Worm (Caenorhabditis elegans) whole organism, L1 larva: Measurements from ENCODE around the gene ZK185.4.

Source experiments
- C16A3.4 ChIP-seq: fragments of 150-350 bp; optimal IDR thresholded peaks from 2 replicates; lab custom pipeline; 2014; ENCODE audit warnings: missing biosample characterization, missing genetic modification characterization
- C34B4.2 ChIP-seq: sonication (generic microtip); optimal IDR thresholded peaks from 2 replicates; lab custom pipeline; 2017; ENCODE audit warnings: mild to moderate bottlenecking, missing genetic modification characterization, missing compliant biosample characterization
- aha-1 ChIP-seq: fragments of 150-350 bp; optimal IDR thresholded peaks from 2 replicates; lab custom pipeline; 2014; ENCODE audit warnings: missing biosample characterization, missing genetic modification characterization
- alr-1 ChIP-seq: fragments of 200-800 bp; sonication (Bioruptor generic); optimal IDR thresholded peaks from 2 replicates; lab custom pipeline; 2018; ENCODE audit warnings: borderline replicate concordance, mild to moderate bottlenecking, missing genetic modification characterization, missing compliant biosample characterization
- aly-2 ChIP-seq: fragments of 150-350 bp; optimal IDR thresholded peaks from 2 replicates; lab custom pipeline; 2014; ENCODE audit warnings: missing biosample characterization, missing genetic modification characterization
- ceh-8 ChIP-seq: fragments of 200-800 bp; sonication (Bioruptor generic); optimal IDR thresholded peaks from 2 replicates; lab custom pipeline; 2018; ENCODE audit warnings: mild to moderate bottlenecking, missing genetic modification characterization, moderate library complexity, missing compliant biosample characterization
- ceh-82 ChIP-seq, 3 experiments: fragments of 150-350 bp in 1 of 3; sonication (generic microtip) in 2 of 3; optimal IDR thresholded peaks; 2 replicates each; lab custom pipeline; 2014 to 2017; ENCODE audit warnings: missing biosample characterization in 3 of 3, missing genetic modification characterization in 3 of 3
- ceh-88 ChIP-seq: fragments of 200-800 bp; sonication (Bioruptor generic); IDR thresholded peaks from 2 replicates; pipeline ENCODE4 v1.3.6; 2022; ENCODE audit warnings: missing genetic modification characterization, missing compliant biosample characterization
- ces-1 ChIP-seq: fragments of 150-350 bp; optimal IDR thresholded peaks from 2 replicates; lab custom pipeline; 2014; ENCODE audit warnings: missing biosample characterization, missing genetic modification reagents, missing genetic modification characterization
- dpl-1 ChIP-seq, 3 experiments: fragments of 150-350 bp in 2 of 3; sonication (generic microtip) in 1 of 3; optimal IDR thresholded peaks; 2 replicates each; lab custom pipeline; 2014 to 2017; ENCODE audit warnings: missing biosample characterization in 3 of 3, missing genetic modification characterization in 3 of 3, missing genetic modification reagents in 3 of 3
- efl-1 ChIP-seq, 4 experiments: fragments of 150-350 bp; optimal IDR thresholded peaks in 3 of 4; peaks in 1 of 4; 1 replicate in 1 of 4; 2 replicates in 3 of 4; lab custom pipeline; 2014; ENCODE audit warnings: missing biosample characterization in 2 of 4, missing genetic modification characterization in 2 of 4, missing genetic modification reagents in 2 of 4
- egl-13 ChIP-seq: sonication (generic microtip); optimal IDR thresholded peaks from 2 replicates; lab custom pipeline; 2016; ENCODE audit warnings: missing genotype, missing genetic modification reagents, missing genetic modification characterization, missing compliant biosample characterization
- elt-3 ChIP-seq, 6 experiments: fragments of 150-350 bp in 1 of 6; sonication (generic microtip); optimal IDR thresholded peaks; 2 replicates each; lab custom pipeline; 2017 to 2018; ENCODE audit warnings: missing biosample characterization in 6 of 6, missing genetic modification characterization in 6 of 6, inconsistent platforms in 1 of 6
- fkh-4 ChIP-seq: sonication (generic microtip); optimal IDR thresholded peaks from 2 replicates; lab custom pipeline; 2016; ENCODE audit warnings: missing compliant biosample characterization, missing genetic modification characterization, borderline replicate concordance
- fos-1 ChIP-seq: fragments of 150-350 bp; optimal IDR thresholded peaks from 2 replicates; lab custom pipeline; 2014; ENCODE audit warnings: missing biosample characterization, missing genetic modification characterization
- grh-1 ChIP-seq: fragments of 200-800 bp; sonication (Bioruptor generic); IDR thresholded peaks from 2 replicates; pipeline ENCODE4 v1.3.6; 2022; ENCODE audit warnings: missing genetic modification reagents, missing genetic modification characterization, missing compliant biosample characterization
- isw-1 ChIP-seq: fragments of 200-800 bp; sonication (Bioruptor generic); IDR thresholded peaks from 2 replicates; pipeline ENCODE4 v1.3.6; 2022; ENCODE audit warnings: missing genetic modification characterization, missing compliant biosample characterization
- lin-15B ChIP-seq: fragments of 150-350 bp; sonication (generic microtip); optimal IDR thresholded peaks from 3 replicates; lab custom pipeline; 2014; ENCODE audit warnings: missing biosample characterization, missing genetic modification characterization
- lin-39 ChIP-seq: fragments of 150-350 bp; optimal IDR thresholded peaks from 2 replicates; lab custom pipeline; 2014; ENCODE audit warnings: missing biosample characterization, missing genetic modification reagents, missing genetic modification characterization
- lsy-2 ChIP-seq, 2 experiments: fragments of 150-350 bp; optimal IDR thresholded peaks; 2 replicates each; lab custom pipeline; 2014; ENCODE audit warnings: missing biosample characterization in 2 of 2, missing genetic modification characterization in 2 of 2
- mab-9 ChIP-seq: fragments of 200-800 bp; sonication (Bioruptor generic); IDR thresholded peaks from 2 replicates; pipeline ENCODE4 v1.3.6; 2022; ENCODE audit warnings: missing genetic modification reagents, missing genetic modification characterization, missing compliant biosample characterization
- mef-2 ChIP-seq: fragments of 150-350 bp; optimal IDR thresholded peaks from 2 replicates; lab custom pipeline; 2014; ENCODE audit warnings: missing biosample characterization, missing genetic modification characterization
- nhr-11 ChIP-seq: fragments of 150-350 bp; optimal IDR thresholded peaks from 2 replicates; lab custom pipeline; 2014; ENCODE audit warnings: missing biosample characterization, missing genetic modification characterization
- nhr-19 ChIP-seq: fragments of 200-800 bp; sonication (Bioruptor generic); conservative IDR thresholded peaks from 2 replicates; pipeline ENCODE4 v1.3.6; 2022; ENCODE audit warnings: missing genetic modification characterization, missing compliant biosample characterization
- nhr-237 ChIP-seq: fragments of 150-350 bp; optimal IDR thresholded peaks from 2 replicates; lab custom pipeline; 2014; ENCODE audit warnings: missing biosample characterization, missing genetic modification characterization
- nhr-47 ChIP-seq: sonication (generic microtip); optimal IDR thresholded peaks from 2 replicates; lab custom pipeline; 2016; ENCODE audit warnings: mild to moderate bottlenecking, missing genetic modification characterization, moderate library complexity, missing compliant biosample characterization
- nhr-77 ChIP-seq: fragments of 150-350 bp; optimal IDR thresholded peaks from 2 replicates; lab custom pipeline; 2014; ENCODE audit warnings: missing biosample characterization, missing genetic modification characterization
- nhr-85 ChIP-seq: sonication (generic microtip); peaks from one replicate; lab custom pipeline; 2016; ENCODE audit warnings: missing genetic modification characterization, inconsistent platforms, missing compliant biosample characterization
- nhr-90 ChIP-seq: sonication (generic microtip); optimal IDR thresholded peaks from 2 replicates; lab custom pipeline; 2016; ENCODE audit warnings: mild to moderate bottlenecking, missing genetic modification characterization, missing compliant biosample characterization; ENCODE audit not compliant: poor library complexity
- rnt-1 ChIP-seq: sonication (generic microtip); optimal IDR thresholded peaks from 2 replicates; lab custom pipeline; 2016; ENCODE audit warnings: mild to moderate bottlenecking, missing genetic modification characterization, moderate library complexity, missing compliant biosample characterization
- skn-1 ChIP-seq: fragments of 150-350 bp; optimal IDR thresholded peaks from 2 replicates; lab custom pipeline; 2014; ENCODE audit warnings: missing biosample characterization, missing genetic modification characterization
- snpc-4 ChIP-seq: fragments of 150-350 bp; optimal IDR thresholded peaks from 2 replicates; lab custom pipeline; 2014; ENCODE audit warnings: missing biosample characterization, missing genetic modification characterization
- sup-37 ChIP-seq: fragments of 200-800 bp; sonication (Bioruptor generic); optimal IDR thresholded peaks from 2 replicates; lab custom pipeline; 2018; ENCODE audit warnings: mild to moderate bottlenecking, missing genetic modification characterization, missing compliant biosample characterization
- swsn-7 ChIP-seq: sonication (generic microtip); optimal IDR thresholded peaks from 2 replicates; lab custom pipeline; 2016; ENCODE audit warnings: missing genetic modification characterization, missing compliant biosample characterization
- tlp-1 ChIP-seq: fragments of 150-350 bp; optimal IDR thresholded peaks from 2 replicates; lab custom pipeline; 2014; ENCODE audit warnings: missing biosample characterization, missing genetic modification characterization
- unc-30 ChIP-seq: sonication (generic microtip); optimal IDR thresholded peaks from 2 replicates; lab custom pipeline; 2017; ENCODE audit warnings: missing biosample characterization, missing genetic modification characterization
- unc-62 ChIP-seq: fragments of 150-350 bp; optimal IDR thresholded peaks from 2 replicates; lab custom pipeline; 2014; ENCODE audit warnings: missing biosample characterization, missing genetic modification reagents, missing genetic modification characterization
- ztf-11 ChIP-seq, 2 experiments: sonication (generic microtip); optimal IDR thresholded peaks; 2 replicates each; lab custom pipeline; 2016 to 2017; ENCODE audit warnings: missing genetic modification characterization in 2 of 2, missing biosample characterization in 1 of 2, missing compliant biosample characterization in 1 of 2
- ztf-4 ChIP-seq: fragments of 150-350 bp; optimal IDR thresholded peaks from 2 replicates; lab custom pipeline; 2014; ENCODE audit warnings: missing biosample characterization, missing genetic modification characterization

ZK185.4 gene

ce11 chrIV:4565882-4566281, 33.0 kb upstream of the ZK185.4 start:
- no peak for TF ChIP-seq alr-1 (tag; lab: Kevin White, UChicago)
- no peak for TF ChIP-seq grh-1
- no peak for TF ChIP-seq nhr-237 (tag; lab: Kevin White, UChicago)
- TF ChIP-seq nhr-47: no peak
- TF ChIP-seq lin-15B (tag; lab: Kevin White, UChicago): no peak
- TF ChIP-seq fos-1 (tag; lab: Kevin White, UChicago): no peak
- no peak for TF ChIP-seq unc-62
- no peak for TF ChIP-seq tlp-1 (tag; lab: Kevin White, UChicago)
- no peak for TF ChIP-seq nhr-11 (tag; lab: Kevin White, UChicago)
- no peak for TF ChIP-seq C34B4.2 (tag; lab: Kevin White, UChicago)
- TF ChIP-seq C16A3.4 (tag; lab: Kevin White, UChicago): no peak
- no peak for TF ChIP-seq lsy-2 (tag; optimal IDR thresholded peaks at IDR 0.05; lab: Kevin White, UChicago)
- TF ChIP-seq nhr-19 (GFP tag; lab: Robert Waterston, UW): no peak
- TF ChIP-seq isw-1 (GFP tag; lab: Robert Waterston, UW): no peak
- no peak for TF ChIP-seq mab-9 (GFP tag; lab: Robert Waterston, UW)
- no peak for TF ChIP-seq swsn-7 (tag; lab: Kevin White, UChicago)
- no peak for TF ChIP-seq fkh-4 (tag; lab: Kevin White, UChicago)
- TF ChIP-seq rnt-1: no peak
- no peak for TF ChIP-seq unc-30 (tag; lab: Kevin White, UChicago)
- no peak for TF ChIP-seq elt-3 (tag; optimal IDR thresholded peaks at IDR 0.05; lab: Kevin White, UChicago)

ce11 chrIV:4564541-4564940, 31.6 kb upstream of the ZK185.4 start:
- TF ChIP-seq nhr-85 (tag; lab: Kevin White, UChicago) (peak; percentile 44), ceh-8 (GFP tag; lab: Kevin White, UChicago) (no peak), egl-13 (tag; lab: Kevin White, UChicago) (no peak), nhr-90 (no peak), aly-2 (tag; lab: Kevin White, UChicago) (no peak)

- TF ChIP-seq tlp-1 (tag; lab: Kevin White, UChicago) (no peak), efl-1 (optimal IDR thresholded peaks at IDR 0.05; lab: Kevin White, UChicago) (no peak), efl-1 (GFP tag; optimal IDR thresholded peaks at IDR 0.05 in 1 of 2; lab: Kevin White, UChicago) (peak in 1 of 2 experiments; percentile 28), aha-1 (no peak)
These were observed 29.7 kb upstream of the ZK185.4 start, which contains the start of gene igeg-1 for ce11 chrIV:4562599-4563116. igeg-1 (plus strand) TSS chrIV:4562649.

- TF ChIP-seq mef-2 (tag; lab: Kevin White, UChicago): no peak
- TF ChIP-seq lin-39 (tag; lab: Kevin White, UChicago): no peak
- TF ChIP-seq skn-1 (tag; lab: Kevin White, UChicago): no peak
- no peak for TF ChIP-seq swsn-7 (tag; lab: Kevin White, UChicago)
- TF ChIP-seq snpc-4 (tag; lab: Kevin White, UChicago): no peak
- TF ChIP-seq nhr-11 (tag; lab: Kevin White, UChicago): no peak
- TF ChIP-seq ztf-11 (tag; optimal IDR thresholded peaks at IDR 0.05; lab: Kevin White, UChicago): no peak
- TF ChIP-seq dpl-1 (GFP tag; optimal IDR thresholded peaks at IDR 0.05; lab: Kevin White, UChicago): no peak
- TF ChIP-seq ces-1 (GFP tag; lab: Kevin White, UChicago): no peak
- no peak for TF ChIP-seq ztf-4 (tag; lab: Kevin White, UChicago)
- TF ChIP-seq ceh-88 (GFP tag; lab: Robert Waterston, UW): no peak
- no peak for TF ChIP-seq nhr-77 (tag; lab: Kevin White, UChicago)
- TF ChIP-seq C34B4.2 (tag; lab: Kevin White, UChicago): no peak
- TF ChIP-seq sup-37 (GFP tag; lab: Kevin White, UChicago): no peak
- TF ChIP-seq aly-2 (tag; lab: Kevin White, UChicago): no peak
- TF ChIP-seq ceh-82 (tag; optimal IDR thresholded peaks at IDR 0.05; lab: Kevin White, UChicago): no peak
These were observed 26.2 kb upstream of the ZK185.4 start for ce11 chrIV:4559160-4559559.
